Worm (Caenorhabditis elegans) whole organism, L4 larva: ENCODE data around the gene F32D8.5.

Experiments used
- T20F7.1 ChIP-seq: fragments of 200-800 bp; sonication (Bioruptor generic); optimal IDR thresholded peaks from 2 replicates; lab custom pipeline; 2018; ENCODE audit warnings: mild to moderate bottlenecking, missing genetic modification characterization, missing compliant biosample characterization
- ZK337.2 ChIP-seq: fragments of 200-800 bp; sonication (Bioruptor generic); IDR thresholded peaks from 2 replicates; pipeline ENCODE4 v1.3.6; 2022; ENCODE audit warnings: missing genetic modification reagents, missing genetic modification characterization, missing compliant biosample characterization
- aha-1 ChIP-seq: fragments of 150-350 bp; peaks from one replicate; lab custom pipeline; 2014; ENCODE audit warnings: missing biosample characterization, missing genetic modification characterization
- aly-2 ChIP-seq: sonication (generic microtip); optimal IDR thresholded peaks from 2 replicates; lab custom pipeline; 2018; ENCODE audit warnings: missing biosample characterization, missing genetic modification characterization
- arid-1 ChIP-seq: fragments of 200-800 bp; sonication (Bioruptor generic); conservative IDR thresholded peaks from 2 replicates; pipeline ENCODE4 v1.3.6; 2022; ENCODE audit warnings: missing genetic modification reagents, missing genetic modification characterization, missing compliant biosample characterization
- ceh-20 ChIP-seq: fragments of 200-800 bp; sonication (Bioruptor generic); IDR thresholded peaks from 2 replicates; pipeline ENCODE4 v1.3.6; 2022; ENCODE audit warnings: missing genetic modification reagents, missing genetic modification characterization, missing compliant biosample characterization
- ceh-28 ChIP-seq: fragments of 150-350 bp; optimal IDR thresholded peaks from 2 replicates; lab custom pipeline; 2014; ENCODE audit warnings: missing biosample characterization, missing genetic modification reagents, missing genetic modification characterization
- ces-1 ChIP-seq: fragments of 150-350 bp; sonication (generic microtip); optimal IDR thresholded peaks from 4 replicates; lab custom pipeline; 2014; ENCODE audit warnings: missing biosample characterization, missing genetic modification reagents, missing genetic modification characterization
- daf-12 ChIP-seq: fragments of 150-350 bp; optimal IDR thresholded peaks from 2 replicates; lab custom pipeline; 2014; ENCODE audit warnings: missing biosample characterization, missing genetic modification reagents, missing genetic modification characterization
- daf-16 ChIP-seq, 3 experiments: sonication (generic microtip); optimal IDR thresholded peaks; 2 replicates each; lab custom pipeline; 2016 to 2017; ENCODE audit warnings: missing genetic modification characterization in 3 of 3, missing genetic modification reagents in 3 of 3, mild to moderate bottlenecking in 2 of 3, missing compliant biosample characterization in 2 of 3, missing biosample characterization in 1 of 3, moderate library complexity in 1 of 3
- daf-8 ChIP-seq: fragments of 200-800 bp; sonication (Bioruptor generic); IDR thresholded peaks from 2 replicates; pipeline ENCODE4 v1.3.6; 2022; ENCODE audit warnings: missing genetic modification characterization, missing compliant biosample characterization
- dmd-6 ChIP-seq: fragments of 200-800 bp; sonication (Bioruptor generic); IDR thresholded peaks from 2 replicates; pipeline ENCODE4 v1.3.6; 2022; ENCODE audit warnings: missing genetic modification reagents, missing genetic modification characterization, missing compliant biosample characterization
- dmd-8 ChIP-seq: fragments of 200-800 bp; sonication (Bioruptor generic); IDR thresholded peaks from 2 replicates; pipeline ENCODE4 v1.3.6; 2022; ENCODE audit warnings: missing genetic modification characterization, missing compliant biosample characterization
- dve-1 ChIP-seq: sonication (generic microtip); optimal IDR thresholded peaks from 2 replicates; lab custom pipeline; 2017; ENCODE audit warnings: antibody characterized with exemption, mild to moderate bottlenecking, missing genetic modification characterization, missing compliant biosample characterization; ENCODE audit not compliant: insufficient read depth
- fkh-10 ChIP-seq: fragments of 150-350 bp; optimal IDR thresholded peaks from 2 replicates; lab custom pipeline; 2014; ENCODE audit warnings: missing biosample characterization, missing genetic modification reagents, missing genetic modification characterization
- fos-1 ChIP-seq: fragments of 150-350 bp; optimal IDR thresholded peaks from 2 replicates; lab custom pipeline; 2014; ENCODE audit warnings: missing biosample characterization, missing genetic modification characterization
- gei-8 ChIP-seq: fragments of 200-800 bp; sonication (Bioruptor generic); optimal IDR thresholded peaks from 2 replicates; lab custom pipeline; 2018; ENCODE audit warnings: mild to moderate bottlenecking, missing genetic modification characterization, missing compliant biosample characterization
- hlh-11 ChIP-seq: fragments of 200-800 bp; sonication (Bioruptor generic); optimal IDR thresholded peaks from 2 replicates; lab custom pipeline; 2018; ENCODE audit warnings: mild to moderate bottlenecking, missing genetic modification characterization, missing compliant biosample characterization
- hlh-30 ChIP-seq: sonication (generic microtip); optimal IDR thresholded peaks from 2 replicates; lab custom pipeline; 2017; ENCODE audit warnings: antibody characterized with exemption, mild to moderate bottlenecking, missing genetic modification characterization, missing compliant biosample characterization; ENCODE audit not compliant: insufficient read depth
- hmg-1.1 ChIP-seq: fragments of 200-800 bp; sonication (Bioruptor generic); IDR thresholded peaks from 2 replicates; pipeline ENCODE4 v1.3.6; 2022; ENCODE audit warnings: missing genetic modification reagents, missing genetic modification characterization, missing compliant biosample characterization
- lin-29 ChIP-seq: fragments of 200-800 bp; sonication (Bioruptor generic); IDR thresholded peaks from 2 replicates; pipeline ENCODE4 v1.3.6; 2022; ENCODE audit warnings: missing genetic modification reagents, missing genetic modification characterization, missing compliant biosample characterization
- lsy-2 ChIP-seq, 2 experiments: fragments of 150-350 bp in 1 of 2; sonication (generic microtip) in 1 of 2; optimal IDR thresholded peaks; 2 replicates each; lab custom pipeline; 2014 to 2017; ENCODE audit warnings: missing biosample characterization in 2 of 2, missing genetic modification characterization in 2 of 2
- madf-5 ChIP-seq, 2 experiments: fragments of 200-800 bp; sonication (Bioruptor generic); IDR thresholded peaks; 2 replicates each; pipeline ENCODE4 v1.3.6; 2022; ENCODE audit warnings: missing compliant biosample characterization in 2 of 2, missing genetic modification characterization in 2 of 2
- mdl-1 ChIP-seq, 2 experiments: fragments of 150-350 bp in 1 of 2; sonication (generic microtip) in 1 of 2; optimal IDR thresholded peaks; 2 replicates each; lab custom pipeline; 2014 to 2017; ENCODE audit warnings: missing biosample characterization in 2 of 2, missing genetic modification characterization in 2 of 2
- mdt-29 ChIP-seq: fragments of 200-800 bp; sonication (Bioruptor generic); IDR thresholded peaks from 2 replicates; pipeline ENCODE4 v1.3.6; 2022; ENCODE audit warnings: missing genetic modification reagents, missing genetic modification characterization, missing compliant biosample characterization
- mep-1 ChIP-seq: fragments of 150-350 bp; sonication (generic microtip); optimal IDR thresholded peaks from 3 replicates; lab custom pipeline; 2014; ENCODE audit warnings: missing biosample characterization, missing genetic modification characterization
- mxl-3 ChIP-seq: fragments of 200-800 bp; sonication (Bioruptor generic); optimal IDR thresholded peaks from 2 replicates; lab custom pipeline; 2018; ENCODE audit warnings: mild to moderate bottlenecking, missing genetic modification characterization, missing compliant biosample characterization
- nhr-10 ChIP-seq: fragments of 150-350 bp; optimal IDR thresholded peaks from 2 replicates; lab custom pipeline; 2014; ENCODE audit warnings: missing biosample characterization, missing genetic modification characterization
- nhr-102 ChIP-seq: sonication (generic microtip); optimal IDR thresholded peaks from 2 replicates; lab custom pipeline; 2016; ENCODE audit warnings: mild to moderate bottlenecking, missing genetic modification characterization, moderate library complexity, missing compliant biosample characterization
- nhr-28 ChIP-seq: fragments of 150-350 bp; optimal IDR thresholded peaks from 2 replicates; lab custom pipeline; 2014; ENCODE audit warnings: missing biosample characterization, missing genetic modification characterization
- nhr-41 ChIP-seq: fragments of 200-800 bp; sonication (Bioruptor generic); IDR thresholded peaks from 2 replicates; pipeline ENCODE4 v1.3.6; 2022; ENCODE audit warnings: missing genetic modification reagents, missing genetic modification characterization, missing compliant biosample characterization
- nhr-42 ChIP-seq: fragments of 200-800 bp; sonication (Bioruptor generic); IDR thresholded peaks from 2 replicates; pipeline ENCODE4 v1.3.6; 2022; ENCODE audit warnings: missing genetic modification characterization, missing compliant biosample characterization
- nhr-48 ChIP-seq: sonication (generic microtip); optimal IDR thresholded peaks from 2 replicates; lab custom pipeline; 2016; ENCODE audit warnings: mild to moderate bottlenecking, missing genetic modification characterization, missing compliant biosample characterization
- nhr-6 ChIP-seq: fragments of 150-350 bp; optimal IDR thresholded peaks from 2 replicates; lab custom pipeline; 2014; ENCODE audit warnings: missing biosample characterization, missing genetic modification characterization
- nhr-77 ChIP-seq: fragments of 150-350 bp; optimal IDR thresholded peaks from 2 replicates; lab custom pipeline; 2014; ENCODE audit warnings: missing biosample characterization, missing genetic modification characterization
- php-3 ChIP-seq: fragments of 200-800 bp; sonication (Bioruptor generic); IDR thresholded peaks from 2 replicates; pipeline ENCODE4 v1.3.6; 2022; ENCODE audit warnings: missing genetic modification reagents, missing genetic modification characterization, missing compliant biosample characterization
- pqm-1 ChIP-seq: sonication (generic microtip); optimal IDR thresholded peaks from 2 replicates; lab custom pipeline; 2017; ENCODE audit warnings: missing biosample characterization, missing genetic modification characterization
- rbr-2 ChIP-seq: sonication (generic microtip); optimal IDR thresholded peaks from 2 replicates; lab custom pipeline; 2016; ENCODE audit warnings: missing genotype, missing genetic modification characterization, missing compliant biosample characterization
- snpc-1.2 ChIP-seq: fragments of 200-800 bp; sonication (Bioruptor generic); IDR thresholded peaks from 2 replicates; pipeline ENCODE4 v1.3.6; 2022; ENCODE audit warnings: missing genetic modification reagents, missing genetic modification characterization, missing compliant biosample characterization
- tag-97 ChIP-seq: fragments of 200-800 bp; sonication (Bioruptor generic); IDR thresholded peaks from 2 replicates; pipeline ENCODE4 v1.3.6; 2022; ENCODE audit warnings: missing genetic modification characterization, missing compliant biosample characterization
- unc-130 ChIP-seq: sonication (generic microtip); optimal IDR thresholded peaks from 2 replicates; lab custom pipeline; 2016; ENCODE audit warnings: missing genetic modification reagents, missing genetic modification characterization, missing compliant biosample characterization
- unc-39 ChIP-seq: sonication (generic microtip); optimal IDR thresholded peaks from 2 replicates; lab custom pipeline; 2017; ENCODE audit warnings: missing biosample characterization, missing genetic modification characterization
- zag-1 ChIP-seq: fragments of 150-350 bp; optimal IDR thresholded peaks from 2 replicates; lab custom pipeline; 2014; ENCODE audit warnings: missing biosample characterization, missing genetic modification characterization
- zfp-2 ChIP-seq: sonication (generic microtip); optimal IDR thresholded peaks from 2 replicates; lab custom pipeline; 2016; ENCODE audit warnings: mild to moderate bottlenecking, missing genetic modification characterization, missing compliant biosample characterization
- zip-11 ChIP-seq: fragments of 200-800 bp; sonication (Bioruptor generic); IDR thresholded peaks from 2 replicates; pipeline ENCODE4 v1.3.6; 2022; ENCODE audit warnings: missing genetic modification characterization, missing compliant biosample characterization

F32D8.5 gene

DNA sequence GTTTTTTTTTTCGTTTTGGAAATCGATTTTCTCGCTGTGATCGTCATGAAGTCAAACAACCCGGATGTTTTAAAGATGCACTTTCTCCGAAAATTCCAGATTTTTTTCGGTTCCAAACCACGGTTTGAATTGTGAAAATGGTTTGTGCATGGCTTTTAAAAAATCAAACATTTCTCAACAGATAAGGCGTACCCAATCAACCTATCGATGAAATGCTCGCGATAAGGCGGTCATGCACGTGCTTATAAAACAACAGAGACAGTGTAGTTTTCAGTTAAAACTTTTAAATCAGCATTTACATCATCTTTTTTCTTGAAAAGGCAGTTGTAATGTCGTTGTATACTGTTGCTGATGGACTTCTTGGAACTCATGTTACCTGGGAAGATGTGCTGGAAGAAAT lies 37.8 kb downstream of the F32D8.5 start, which contains the start of gene F58B4.5:
F58B4.5 (plus strand) TSS at position 283 of the 400 bp plus-strand sequence.
- TF ChIP-seq daf-16 (GFP tag; optimal IDR thresholded peaks at IDR 0.05; lab: Kevin White, UChicago) (no peak), daf-16 (tag; optimal IDR thresholded peaks at IDR 0.05; lab: Kevin White, UChicago) (peak; percentile 49), snpc-1.2 (GFP tag; lab: Robert Waterston, UW) (no peak), mdt-29 (no peak), zfp-2 (tag; lab: Kevin White, UChicago) (no peak), daf-12 (tag; lab: Kevin White, UChicago) (no peak), dve-1 (tag; lab: Kevin White, UChicago) (no peak), T20F7.1 (peak; percentile 14), mdl-1 (tag; optimal IDR thresholded peaks at IDR 0.05; lab: Kevin White, UChicago) (peak in 1 of 2 experiments; percentile 57), nhr-41 (GFP tag; lab: Robert Waterston, UW) (no peak), zag-1 (tag; lab: Kevin White, UChicago) (no peak), hlh-11 (tag; lab: Kevin White, UChicago) (peak; percentile 73), ZK337.2 (GFP tag; lab: Robert Waterston, UW) (no peak), aly-2 (tag; lab: Kevin White, UChicago) (no peak), pqm-1 (tag; lab: Kevin White, UChicago) (peak; percentile 89), nhr-28 (tag; lab: Kevin White, UChicago) (peak; percentile 34), nhr-48 (tag; lab: Kevin White, UChicago) (peak; percentile 7), mxl-3 (GFP tag; lab: Kevin White, UChicago) (peak; percentile 32), hlh-30 (tag; lab: Kevin White, UChicago) (peak; percentile 17), aha-1 (tag; lab: Kevin White, UChicago) (peak; percentile 61), dmd-6 (GFP tag; lab: Robert Waterston, UW) (peak; percentile 89), mep-1 (tag; lab: Kevin White, UChicago) (no peak), nhr-102 (tag; lab: Kevin White, UChicago) (peak; percentile 3)
- TF ChIP-seq, all 104 proteins: peak for 12

DNA sequence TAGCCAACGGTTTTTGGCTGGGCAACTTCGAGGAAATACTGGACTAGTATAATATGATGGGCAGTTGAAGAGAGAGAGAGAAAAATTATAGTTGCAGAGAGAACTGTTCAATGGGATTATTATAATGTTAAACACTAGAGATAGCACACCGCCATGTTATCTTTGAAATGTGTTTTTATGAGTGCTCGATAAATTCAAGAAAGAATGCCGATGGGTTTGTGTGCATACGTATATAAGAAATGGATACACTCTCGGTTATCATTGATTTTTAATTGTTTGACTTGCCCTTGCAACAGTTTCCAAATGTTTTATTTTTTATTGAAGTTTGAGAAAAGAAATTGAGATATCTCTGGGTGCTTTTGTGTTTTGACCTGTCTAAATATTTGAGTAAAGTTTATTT lies 42.1 kb downstream of the F32D8.5 start, which contains the start of gene F17C11.12:
F17C11.12 (minus strand) TSS at position 240 of the 400 bp plus-strand sequence.
- TF ChIP-seq nhr-10 (tag; lab: Kevin White, UChicago) (peak; percentile 3), fos-1 (tag; lab: Kevin White, UChicago) (no peak), pqm-1 (tag; lab: Kevin White, UChicago) (peak; percentile 89), nhr-77 (peak; percentile 8), nhr-28 (tag; lab: Kevin White, UChicago) (peak; percentile 84), daf-16 (GFP tag; optimal IDR thresholded peaks at IDR 0.05; lab: Kevin White, UChicago) (no peak), daf-16 (tag; optimal IDR thresholded peaks at IDR 0.05; lab: Kevin White, UChicago) (peak; percentile 52), dve-1 (tag; lab: Kevin White, UChicago) (peak; percentile 74), zip-11 (GFP tag; lab: Robert Waterston, UW) (no peak), dmd-6 (GFP tag; lab: Robert Waterston, UW) (peak; percentile 59), lin-29 (GFP tag; lab: Robert Waterston, UW) (no peak), unc-39 (tag; lab: Kevin White, UChicago) (no peak), php-3 (GFP tag; lab: Robert Waterston, UW) (peak; percentile 89), hlh-11 (tag; lab: Kevin White, UChicago) (peak; percentile 42), tag-97 (GFP tag; lab: Robert Waterston, UW) (no peak), madf-5 (GFP tag; IDR thresholded peaks at IDR 0.05; lab: Robert Waterston, UW) (no peak), ceh-28 (tag; lab: Kevin White, UChicago) (no peak)

ce11 chrV:10937294-10937693 lies 42.7 kb downstream of the F32D8.5 start:
- no peak for TF ChIP-seq hmg-1.1 (GFP tag; lab: Robert Waterston, UW)
- TF ChIP-seq ceh-20 (GFP tag; lab: Robert Waterston, UW): peak; percentile 23; the same call in 1 of the 2 replicates
- TF ChIP-seq nhr-6 (tag; lab: Kevin White, UChicago): no peak
- peak; percentile 95 for TF ChIP-seq fkh-10 (GFP tag; lab: Kevin White, UChicago)
- peak; percentile 43 for TF ChIP-seq gei-8 (GFP tag; lab: Kevin White, UChicago)
- TF ChIP-seq nhr-42 (GFP tag; lab: Robert Waterston, UW): 0 out of 2 replicates have a peak, but pooled peaks have one; percentile 16
- no peak for TF ChIP-seq rbr-2 (tag; lab: Kevin White, UChicago)
- peak; percentile 48 for TF ChIP-seq nhr-28 (tag; lab: Kevin White, UChicago)
- TF ChIP-seq ceh-28 (tag; lab: Kevin White, UChicago): no peak
- no peak for TF ChIP-seq unc-130 (GFP tag; lab: Kevin White, UChicago)
- peak; percentile 30 for TF ChIP-seq aha-1 (tag; lab: Kevin White, UChicago)
- peak; percentile 23 for TF ChIP-seq hlh-11 (tag; lab: Kevin White, UChicago)
- TF ChIP-seq dmd-8 (GFP tag; lab: Robert Waterston, UW): no peak
- no peak for TF ChIP-seq daf-8 (GFP tag; lab: Robert Waterston, UW)
- peak; percentile 85 for TF ChIP-seq hlh-30 (tag; lab: Kevin White, UChicago)
- no peak for TF ChIP-seq arid-1 (GFP tag; lab: Robert Waterston, UW)
- TF ChIP-seq nhr-48 (tag; lab: Kevin White, UChicago): no peak
- peak in 1 of 2 experiments; percentile 76 for TF ChIP-seq lsy-2 (tag; optimal IDR thresholded peaks at IDR 0.05; lab: Kevin White, UChicago)
- peak; percentile 70 for TF ChIP-seq ces-1
